Worm (Caenorhabditis elegans) whole organism, L3 larva: ENCODE measurements around the gene T16G12.12.

Source experiments
- ceh-16 ChIP-seq: sonication (generic microtip); optimal IDR thresholded peaks from 2 replicates; lab custom pipeline; 2017; ENCODE audit warnings: missing biosample characterization, missing genetic modification characterization
- ceh-9 ChIP-seq: sonication (generic microtip); optimal IDR thresholded peaks from 2 replicates; lab custom pipeline; 2018; ENCODE audit warnings: missing biosample characterization, missing genetic modification characterization
- elt-1 ChIP-seq: fragments of 150-350 bp; optimal IDR thresholded peaks from 2 replicates; lab custom pipeline; 2014; ENCODE audit warnings: missing biosample characterization, missing genetic modification characterization
- fkh-10 ChIP-seq: sonication (generic microtip); optimal IDR thresholded peaks from 2 replicates; lab custom pipeline; 2017; ENCODE audit warnings: missing biosample characterization, missing genetic modification reagents, missing genetic modification characterization
- jun-1 ChIP-seq: fragments of 150-350 bp; optimal IDR thresholded peaks from 2 replicates; lab custom pipeline; 2014; ENCODE audit warnings: missing biosample characterization, missing genetic modification reagents, missing genetic modification characterization
- mdl-1 ChIP-seq: fragments of 150-350 bp; optimal IDR thresholded peaks from 2 replicates; lab custom pipeline; 2014; ENCODE audit warnings: missing biosample characterization, missing genetic modification characterization
- nfya-1 ChIP-seq: sonication (generic microtip); optimal IDR thresholded peaks from 2 replicates; lab custom pipeline; 2017; ENCODE audit warnings: missing genetic modification characterization, mild to moderate bottlenecking, missing compliant biosample characterization, antibody characterized with exemption, moderate library complexity; ENCODE audit not compliant: insufficient read depth
- nhr-23 ChIP-seq: fragments of 150-350 bp; optimal IDR thresholded peaks from 2 replicates; lab custom pipeline; 2014; ENCODE audit warnings: missing biosample characterization, missing genetic modification reagents, missing genetic modification characterization
- nhr-77 ChIP-seq: fragments of 150-350 bp; optimal IDR thresholded peaks from 2 replicates; lab custom pipeline; 2014; ENCODE audit warnings: missing biosample characterization, missing genetic modification characterization
- pha-4 ChIP-seq: fragments of 150-350 bp; optimal IDR thresholded peaks from 2 replicates; lab custom pipeline; 2014; ENCODE audit warnings: missing biosample characterization, missing genetic modification reagents, missing genetic modification characterization
- tbx-2 ChIP-seq: sonication (generic microtip); optimal IDR thresholded peaks from 2 replicates; lab custom pipeline; 2016; ENCODE audit warnings: mild to moderate bottlenecking, missing genetic modification characterization, missing compliant biosample characterization
- zag-1 ChIP-seq: fragments of 150-350 bp; optimal IDR thresholded peaks from 2 replicates; lab custom pipeline; 2014; ENCODE audit warnings: missing biosample characterization, missing genetic modification characterization
- ztf-4 ChIP-seq: fragments of 150-350 bp; optimal IDR thresholded peaks from 2 replicates; lab custom pipeline; 2014; ENCODE audit warnings: missing biosample characterization, missing genetic modification characterization

DNA sequence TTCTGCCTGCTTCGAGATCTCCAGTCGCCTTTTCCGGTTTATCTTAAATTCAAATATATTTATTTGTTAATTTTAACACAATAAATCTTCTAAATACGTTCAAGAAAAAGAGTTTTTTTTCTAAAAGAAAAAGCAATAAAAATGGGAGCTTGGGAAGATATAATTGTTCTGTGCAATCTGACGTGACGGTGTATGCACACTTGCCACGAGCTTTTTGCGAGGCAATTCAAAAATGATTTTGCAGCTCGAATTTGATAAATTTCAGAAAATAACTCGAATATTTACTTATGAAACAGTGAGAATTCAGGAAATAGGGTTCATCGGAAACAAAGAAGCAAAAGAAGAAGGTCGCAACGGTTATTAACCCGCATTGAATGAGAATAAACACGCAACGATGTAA is 39.7 kb downstream of the T16G12.12 start:
- peak; percentile 43 for TF ChIP-seq pha-4 (tag; lab: Kevin White, UChicago)
- no peak for TF ChIP-seq ceh-16
- TF ChIP-seq ztf-4 (tag; lab: Kevin White, UChicago): no peak
- no peak for TF ChIP-seq jun-1
- peak; percentile 22 for TF ChIP-seq nfya-1 (tag; lab: Kevin White, UChicago)
- TF ChIP-seq nhr-77 (tag; lab: Kevin White, UChicago): no peak
- no peak for TF ChIP-seq elt-1 (tag; lab: Kevin White, UChicago)
- no peak for TF ChIP-seq mdl-1 (tag; lab: Kevin White, UChicago)
- TF ChIP-seq fkh-10 (GFP tag; lab: Kevin White, UChicago): no peak
- no peak for TF ChIP-seq nhr-23 (tag; lab: Kevin White, UChicago)
- TF ChIP-seq ceh-9 (tag; lab: Kevin White, UChicago): no peak
- TF ChIP-seq zag-1 (tag; lab: Kevin White, UChicago): no peak
- TF ChIP-seq tbx-2: no peak
